Worm (Caenorhabditis elegans): ENCODE measurements around the gene acr-3.

The acr-3 gene

DNA sequence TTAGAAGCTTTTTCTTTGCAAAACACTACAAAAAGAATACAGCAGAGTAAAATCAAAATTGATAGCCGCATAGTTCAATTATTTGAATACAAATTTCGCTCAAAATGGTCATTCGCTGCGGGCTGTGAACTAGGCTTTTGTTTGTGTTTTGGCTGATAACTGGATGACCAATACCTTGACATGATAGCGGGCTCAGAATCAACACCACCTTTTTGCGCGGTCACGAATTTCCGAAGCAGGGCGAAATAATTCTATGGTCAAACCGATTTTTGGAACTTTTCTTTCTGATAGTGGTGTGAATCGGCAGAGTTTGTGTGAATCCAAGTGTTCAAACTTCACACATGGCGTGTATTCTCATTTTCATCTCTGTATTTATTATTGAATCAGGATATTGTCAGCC lies 11.1 kb upstream of the acr-3 start, which contains the start of the genes F38B6.7 and F38B6.2:
Gene F38B6.7, minus strand, starts transcription at position 101 of the 400 bp plus-strand sequence.
Gene F38B6.2, plus strand, starts transcription at position 267 of the 400 bp plus-strand sequence.
- TF ChIP-seq elt-3 (tag; optimal IDR thresholded peaks at IDR 0.05) (no peak), hlh-1 (tag; optimal IDR thresholded peaks at IDR 0.05) (no peak), unc-62 (GFP tag; optimal IDR thresholded peaks at IDR 0.05) (no peak), tbx-8 (GFP tag; optimal IDR thresholded peaks at IDR 0.05) (no peak), snpc-4 (tag; optimal IDR thresholded peaks at IDR 0.05) (no peak), unc-120 (tag; optimal IDR thresholded peaks at IDR 0.05; ENCODE audit: poor library complexity, severe bottlenecking) (no peak), nhr-237 (tag; optimal IDR thresholded peaks at IDR 0.05) (no peak), nhr-76 (tag; optimal IDR thresholded peaks at IDR 0.05) (no peak), lsy-2 (tag; optimal IDR thresholded peaks at IDR 0.05) (no peak), mep-1 (tag; optimal IDR thresholded peaks at IDR 0.05) (no peak)

ce11 chrX:6702249-6702648 lies 7.1 kb upstream of the acr-3 start, which contains the start of gene acr-2:
TSS of gene acr-2 (plus strand) at chrX:6702549.
- TF ChIP-seq ceh-43 (GFP tag; optimal IDR thresholded peaks at IDR 0.05) (no peak), zip-8 (tag; optimal IDR thresholded peaks at IDR 0.05) (no peak), lin-13 (tag; optimal IDR thresholded peaks at IDR 0.05) (no peak), elt-1 (tag; optimal IDR thresholded peaks at IDR 0.05; ENCODE audit: borderline replicate concordance, insufficient read depth) (no peak), sem-2 (GFP tag; optimal IDR thresholded peaks at IDR 0.05) (no peak), mep-1 (tag; optimal IDR thresholded peaks at IDR 0.05) (no peak), mab-5 (tag; optimal IDR thresholded peaks at IDR 0.05) (no peak), hlh-1 (tag; optimal IDR thresholded peaks at IDR 0.05) (no peak), nhr-2 (tag; optimal IDR thresholded peaks at IDR 0.05) (no peak), ces-1 (GFP tag; optimal IDR thresholded peaks at IDR 0.05) (no peak), ceh-83 (GFP tag; optimal IDR thresholded peaks at IDR 0.05) (no peak), tbx-8 (GFP tag; optimal IDR thresholded peaks at IDR 0.05) (no peak), drap-1 (GFP tag; optimal IDR thresholded peaks at IDR 0.05) (no peak)

DNA sequence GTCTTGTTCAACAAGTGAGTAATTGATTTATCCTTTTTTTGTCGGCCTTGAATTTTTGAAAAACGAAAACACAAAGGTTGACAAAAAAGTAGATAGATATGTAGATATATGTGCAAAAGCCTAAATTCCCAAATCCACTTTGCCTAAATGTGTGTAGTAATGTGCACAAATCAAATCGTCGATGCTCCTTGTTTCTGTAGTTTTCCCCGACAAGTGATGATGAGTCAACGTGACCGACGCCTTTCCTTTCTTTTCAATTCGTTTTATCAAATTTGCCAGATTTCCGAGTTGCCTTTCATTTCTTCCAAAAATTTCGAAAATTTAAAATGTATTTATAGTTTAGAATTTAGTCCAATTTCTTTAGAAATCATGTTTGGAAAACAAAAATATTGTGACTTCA lies 4.2 kb upstream of the acr-3 start:
- TF ChIP-seq nhr-76 (tag; optimal IDR thresholded peaks at IDR 0.05) (no peak), ces-1 (GFP tag; optimal IDR thresholded peaks at IDR 0.05) (peak; percentile 91)

DNA sequence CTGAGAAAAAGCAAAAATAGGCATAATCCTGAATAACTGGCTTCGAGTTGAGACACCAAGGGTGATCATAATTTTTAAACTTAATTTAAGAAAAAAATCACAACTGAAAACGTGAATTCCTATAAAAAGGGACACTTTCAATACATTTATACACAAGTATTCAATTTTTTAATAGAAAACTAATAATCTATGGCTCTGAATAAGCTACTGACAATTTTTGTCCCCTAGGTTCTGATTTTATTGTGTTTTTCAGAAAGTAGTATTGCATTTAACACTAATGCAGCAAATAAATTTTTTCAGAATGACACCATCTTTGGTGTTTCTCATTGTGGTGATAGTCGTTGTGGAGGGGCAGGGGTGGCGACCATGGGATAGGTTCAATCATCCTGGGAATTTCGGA lies 3.9 kb downstream of the acr-3 start, which contains the start of gene nas-11:
Gene nas-11, plus strand, starts transcription at position 301 of the 400 bp plus-strand sequence.
- TF ChIP-seq snpc-4 (tag; optimal IDR thresholded peaks at IDR 0.05) (no peak), ceh-83 (GFP tag; optimal IDR thresholded peaks at IDR 0.05) (no peak), nhr-12 (tag; optimal IDR thresholded peaks at IDR 0.05) (no peak), nhr-28 (tag; optimal IDR thresholded peaks at IDR 0.05) (no peak), nhr-237 (tag; optimal IDR thresholded peaks at IDR 0.05) (no peak), lsy-2 (tag; optimal IDR thresholded peaks at IDR 0.05) (no peak)

ce11 chrX:6718595-6718994 lies 9.3 kb downstream of the acr-3 start, which contains the start of gene smf-2:
TSS of gene smf-2 (minus strand) at chrX:6718695.
- TF ChIP-seq nhr-2 (tag; optimal IDR thresholded peaks at IDR 0.05) (no peak), sem-2 (GFP tag; optimal IDR thresholded peaks at IDR 0.05) (no peak), nhr-237 (tag; optimal IDR thresholded peaks at IDR 0.05) (no peak), ceh-39 (tag; optimal IDR thresholded peaks at IDR 0.05) (no peak), nhr-12 (tag; optimal IDR thresholded peaks at IDR 0.05) (no peak), pha-4 (tag; optimal IDR thresholded peaks at IDR 0.05) (no peak), ceh-43 (GFP tag; optimal IDR thresholded peaks at IDR 0.05) (no peak), sptf-1 (tag; optimal IDR thresholded peaks at IDR 0.05) (no peak), mep-1 (tag; optimal IDR thresholded peaks at IDR 0.05) (no peak), snpc-4 (tag; optimal IDR thresholded peaks at IDR 0.05) (no peak), zip-8 (tag; optimal IDR thresholded peaks at IDR 0.05) (no peak), hlh-1 (tag; optimal IDR thresholded peaks at IDR 0.05) (no peak), elt-3 (tag; optimal IDR thresholded peaks at IDR 0.05) (no peak), nhr-28 (tag; optimal IDR thresholded peaks at IDR 0.05) (no peak), drap-1 (GFP tag; optimal IDR thresholded peaks at IDR 0.05) (no peak), nhr-76 (tag; optimal IDR thresholded peaks at IDR 0.05) (no peak), ces-1 (GFP tag; optimal IDR thresholded peaks at IDR 0.05) (no peak), blmp-1 (tag; optimal IDR thresholded peaks at IDR 0.05) (no peak)

ce11 chrX:6722966-6723365 lies 13.6 kb downstream of the acr-3 start, which contains the start of gene smf-1:
TSS of gene smf-1 (minus strand) at chrX:6723066.
- TF ChIP-seq mab-5 (tag; optimal IDR thresholded peaks at IDR 0.05) = no peak
- no peak for TF ChIP-seq unc-39 (tag; optimal IDR thresholded peaks at IDR 0.05)
- no peak for TF ChIP-seq nhr-237 (tag; optimal IDR thresholded peaks at IDR 0.05)
- no peak for TF ChIP-seq lin-13 (tag; optimal IDR thresholded peaks at IDR 0.05)
- no peak for TF ChIP-seq nhr-28 (tag; optimal IDR thresholded peaks at IDR 0.05)
- TF ChIP-seq ham-2 (GFP tag; optimal IDR thresholded peaks at IDR 0.05) = no peak
- no peak for TF ChIP-seq hlh-1 (tag; optimal IDR thresholded peaks at IDR 0.05)
- no peak for TF ChIP-seq blmp-1 (tag; optimal IDR thresholded peaks at IDR 0.05)
- TF ChIP-seq ceh-39 (tag; optimal IDR thresholded peaks at IDR 0.05) = no peak
- TF ChIP-seq M03D4.4 (tag; optimal IDR thresholded peaks at IDR 0.05) = no peak
